Worm (Caenorhabditis elegans): ENCODE measurements around the gene K08F8.7.
A peak's percentile ranks its signal among the peaks of the same experiment; 100 is the strongest.

K08F8.7 gene

DNA sequence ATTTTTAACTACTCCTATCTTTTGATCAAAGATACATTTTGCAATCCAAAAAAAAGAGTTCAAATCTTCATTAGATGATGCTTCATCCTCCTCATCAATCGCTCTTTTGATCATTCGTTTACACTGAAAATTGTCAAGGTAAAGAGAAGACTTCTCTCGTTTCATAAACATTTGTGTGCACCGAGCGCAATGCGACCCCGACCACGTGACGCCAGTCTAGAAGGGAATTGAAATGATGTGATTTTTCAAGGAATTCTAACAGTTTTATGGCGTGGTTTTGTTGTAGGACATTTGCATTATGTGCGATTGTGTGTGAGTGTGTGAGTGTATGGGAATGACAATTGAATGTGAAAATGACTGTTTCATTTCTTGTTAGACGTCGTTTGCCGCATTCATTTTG lies 13.9 kb downstream of the K08F8.7 start (continued):
- TF ChIP-seq fos-1 (tag; optimal IDR thresholded peaks at IDR 0.05) (no peak), nhr-28 (tag; optimal IDR thresholded peaks at IDR 0.05) (no peak), nhr-76 (tag; optimal IDR thresholded peaks at IDR 0.05) (no peak), pax-3 (tag; optimal IDR thresholded peaks at IDR 0.05) (no peak), ceh-8 (GFP tag; optimal IDR thresholded peaks at IDR 0.05) (no peak), dsc-1 (tag; optimal IDR thresholded peaks at IDR 0.05) (no peak), lin-35 (GFP tag; optimal IDR thresholded peaks at IDR 0.05) (peak; percentile 4 to 55), lsy-2 (tag; optimal IDR thresholded peaks at IDR 0.05) (peak; percentile 25 to 53), jun-1 (tag; optimal IDR thresholded peaks at IDR 0.05) (no peak), nhr-77 (tag; optimal IDR thresholded peaks at IDR 0.05) (no peak), nhr-85 (tag) (peak; percentile 78), lir-3 (tag; optimal IDR thresholded peaks at IDR 0.05; ENCODE audit: poor library complexity) (peak; percentile 48), nhr-237 (tag; optimal IDR thresholded peaks at IDR 0.05) (no peak), lin-15B (tag; optimal IDR thresholded peaks at IDR 0.05) (no peak), fkh-4 (tag; optimal IDR thresholded peaks at IDR 0.05; ENCODE audit: borderline replicate concordance) (no peak), unc-86 (tag; optimal IDR thresholded peaks at IDR 0.05) (no peak), pag-3 (tag; optimal IDR thresholded peaks at IDR 0.05; ENCODE audit: borderline replicate concordance, insufficient read depth) (no peak), aha-1 (tag; optimal IDR thresholded peaks at IDR 0.05) (no peak), lin-13 (GFP tag; optimal IDR thresholded peaks at IDR 0.05) (no peak), nhr-71 (tag; optimal IDR thresholded peaks at IDR 0.05) (peak; percentile 79), fkh-10 (GFP tag; optimal IDR thresholded peaks at IDR 0.05) (no peak), swsn-7 (tag; optimal IDR thresholded peaks at IDR 0.05) (peak; percentile 24), hpl-2 (GFP tag; optimal IDR thresholded peaks at IDR 0.05) (no peak), aly-2 (tag; optimal IDR thresholded peaks at IDR 0.05) (no peak), mef-2 (tag; optimal IDR thresholded peaks at IDR 0.05) (no peak), irx-1 (tag; optimal IDR thresholded peaks at IDR 0.05) (peak; percentile 7), zip-4 (GFP tag; optimal IDR thresholded peaks at IDR 0.05) (no peak), ceh-63 (GFP tag; optimal IDR thresholded peaks at IDR 0.05) (no peak), nhr-12 (tag; optimal IDR thresholded peaks at IDR 0.05) (no peak), nhr-11 (tag; optimal IDR thresholded peaks at IDR 0.05) (no peak), elt-2 (tag; optimal IDR thresholded peaks at IDR 0.05) (peak; percentile 3)

- TF ChIP-seq mab-9 (GFP tag; IDR thresholded peaks at IDR 0.05) (no peak), unc-130 (tag; optimal IDR thresholded peaks at IDR 0.05) (peak; percentile 23), zag-1 (tag; optimal IDR thresholded peaks at IDR 0.05) (no peak), elt-3 (tag; optimal IDR thresholded peaks at IDR 0.05) (peak; percentile 77 to 97 (median 95)), dpl-1 (GFP tag; optimal IDR thresholded peaks at IDR 0.05) (no peak), nhr-71 (tag; optimal IDR thresholded peaks at IDR 0.05) (peak; percentile 83), lin-13 (GFP tag; optimal IDR thresholded peaks at IDR 0.05) (no peak), fkh-8 (tag; optimal IDR thresholded peaks at IDR 0.05) (no peak), sptf-1 (tag; optimal IDR thresholded peaks at IDR 0.05) (no peak), swsn-7 (tag; optimal IDR thresholded peaks at IDR 0.05) (no peak), nhr-47 (tag; optimal IDR thresholded peaks at IDR 0.05) (peak; percentile 45), ztf-4 (tag; optimal IDR thresholded peaks at IDR 0.05) (no peak), lir-3 (tag; optimal IDR thresholded peaks at IDR 0.05; ENCODE audit: poor library complexity) (no peak), lsy-2 (tag; optimal IDR thresholded peaks at IDR 0.05) (peak; percentile 5), zip-4 (GFP tag; optimal IDR thresholded peaks at IDR 0.05) (no peak), unc-30 (tag; optimal IDR thresholded peaks at IDR 0.05) (no peak), nhr-90 (tag; optimal IDR thresholded peaks at IDR 0.05; ENCODE audit: poor library complexity) (peak; percentile 74), nhr-20 (tag; optimal IDR thresholded peaks at IDR 0.05) (peak; percentile 93), egl-27 (tag; optimal IDR thresholded peaks at IDR 0.05) (peak in 1 of 2 experiments; percentile 19), ceh-90 (tag; optimal IDR thresholded peaks at IDR 0.05) (no peak), C04F5.9 (tag; optimal IDR thresholded peaks at IDR 0.05) (no peak), snu-23 (GFP tag; optimal IDR thresholded peaks at IDR 0.05) (peak; percentile 70), nhr-85 (tag) (peak; percentile 96), tbx-2 (tag; optimal IDR thresholded peaks at IDR 0.05) (peak; percentile 65), hpl-2 (GFP tag; optimal IDR thresholded peaks at IDR 0.05) (no peak), blmp-1 (tag; optimal IDR thresholded peaks at IDR 0.05) (peak; percentile 83), vab-15 (tag; optimal IDR thresholded peaks at IDR 0.05) (no peak), ces-1 (GFP tag; optimal IDR thresholded peaks at IDR 0.05) (no peak), grh-1 (GFP tag; IDR thresholded peaks at IDR 0.05) (peak; percentile 76)
These were observed 14.7 kb downstream of the K08F8.7 start for ce11 chrII:8740326-8740949.
